Worm (Caenorhabditis elegans) whole organism, early embryonic: ENCODE data around the gene srlf-1.

Experiments
- F13C5.2 ChIP-seq: sonication (generic microtip); optimal IDR thresholded peaks from 2 replicates; lab custom pipeline; 2017; ENCODE audit warnings: mild to moderate bottlenecking, missing genetic modification characterization, inconsistent platforms, missing compliant biosample characterization
- ama-1 ChIP-seq: fragments of 150-350 bp; optimal IDR thresholded peaks from 2 replicates; lab custom pipeline; 2014
- ceh-13 ChIP-seq: fragments of 200-800 bp; sonication (Bioruptor generic); optimal IDR thresholded peaks from 2 replicates; lab custom pipeline; 2018; ENCODE audit warnings: mild to moderate bottlenecking, missing genetic modification characterization, missing compliant biosample characterization
- ceh-36 ChIP-seq: sonication (generic microtip); optimal IDR thresholded peaks from 2 replicates; lab custom pipeline; 2016; ENCODE audit warnings: missing genetic modification characterization, inconsistent platforms, missing compliant biosample characterization
- ets-7 ChIP-seq: sonication (generic microtip); optimal IDR thresholded peaks from 2 replicates; lab custom pipeline; 2016; ENCODE audit warnings: missing genotype, missing genetic modification characterization, missing compliant biosample characterization
- flt-1 ChIP-seq: fragments of 200-800 bp; sonication (Bioruptor generic); IDR thresholded peaks from 2 replicates; pipeline ENCODE4 v1.3.6; 2022; ENCODE audit warnings: missing genetic modification characterization, missing compliant biosample characterization
- hmbx-1 ChIP-seq: sonication (generic microtip); optimal IDR thresholded peaks from 2 replicates; lab custom pipeline; 2016; ENCODE audit warnings: mild to moderate bottlenecking, missing genetic modification characterization, missing compliant biosample characterization
- hmg-4 ChIP-seq: fragments of 200-800 bp; sonication (Bioruptor generic); optimal IDR thresholded peaks from 2 replicates; lab custom pipeline; 2018; ENCODE audit warnings: mild to moderate bottlenecking, missing genetic modification characterization, missing compliant biosample characterization
- hnd-1 ChIP-seq: sonication (generic microtip); optimal IDR thresholded peaks from 2 replicates; lab custom pipeline; 2016; ENCODE audit warnings: missing genetic modification characterization, missing compliant biosample characterization
- pes-1 ChIP-seq: fragments of 200-800 bp; sonication (Bioruptor generic); IDR thresholded peaks from 2 replicates; pipeline ENCODE4 v1.3.6; 2022; ENCODE audit warnings: missing genetic modification reagents, missing genetic modification characterization, missing compliant biosample characterization
- scrt-1 ChIP-seq: fragments of 200-800 bp; sonication (Bioruptor generic); IDR thresholded peaks from 2 replicates; pipeline ENCODE4 v1.3.6; 2022; ENCODE audit warnings: missing genetic modification characterization, missing compliant biosample characterization
- sea-1 ChIP-seq: fragments of 200-800 bp; sonication (Bioruptor generic); conservative IDR thresholded peaks from 2 replicates; pipeline ENCODE4 v1.3.6; 2022; ENCODE audit warnings: missing genetic modification characterization, missing compliant biosample characterization
- tbx-11 ChIP-seq: fragments of 200-800 bp; sonication (Bioruptor generic); IDR thresholded peaks from 2 replicates; pipeline ENCODE4 v1.3.6; 2022; ENCODE audit warnings: missing genetic modification characterization, missing compliant biosample characterization

- TF ChIP-seq F13C5.2: no peak
- no peak for TF ChIP-seq ama-1 (lab: Kevin White, UChicago)
- no peak for TF ChIP-seq flt-1 (GFP tag; lab: Robert Waterston, UW)
- TF ChIP-seq sea-1 (GFP tag; lab: Robert Waterston, UW): no peak
- no peak for TF ChIP-seq scrt-1 (GFP tag; lab: Robert Waterston, UW)
- no peak for TF ChIP-seq ceh-13 (GFP tag; lab: Kevin White, UChicago)
- no peak for TF ChIP-seq ceh-36
- TF ChIP-seq hmbx-1: no peak
- TF ChIP-seq hnd-1 (tag; lab: Kevin White, UChicago): no peak
- no peak for TF ChIP-seq pes-1 (GFP tag; lab: Robert Waterston, UW)
- TF ChIP-seq hmg-4 (GFP tag; lab: Kevin White, UChicago): no peak
- no peak for TF ChIP-seq tbx-11
- TF ChIP-seq ets-7 (tag; lab: Kevin White, UChicago): no peak
Observed at ce11 chrII:7822454-7822853, 32.1 kb downstream of the srlf-1 start, which contains the start of gene irld-47.
